Worm (Caenorhabditis elegans) whole organism, early embryonic: ENCODE results near the gene Y116A8C.9.

ENCODE experiments used
- B0310.2 ChIP-seq: sonication (generic microtip); optimal IDR thresholded peaks from 2 replicates; lab custom pipeline; 2016; ENCODE audit warnings: mild to moderate bottlenecking, missing genetic modification characterization, missing compliant biosample characterization
- F13C5.2 ChIP-seq: sonication (generic microtip); optimal IDR thresholded peaks from 2 replicates; lab custom pipeline; 2017; ENCODE audit warnings: mild to moderate bottlenecking, missing genetic modification characterization, inconsistent platforms, missing compliant biosample characterization
- aly-1 ChIP-seq: sonication (generic microtip); optimal IDR thresholded peaks from 2 replicates; lab custom pipeline; 2016; ENCODE audit warnings: missing genetic modification characterization, missing compliant biosample characterization
- ama-1 ChIP-seq: fragments of 150-350 bp; optimal IDR thresholded peaks from 2 replicates; lab custom pipeline; 2014
- ceh-13 ChIP-seq: fragments of 200-800 bp; sonication (Bioruptor generic); optimal IDR thresholded peaks from 2 replicates; lab custom pipeline; 2018; ENCODE audit warnings: mild to moderate bottlenecking, missing genetic modification characterization, missing compliant biosample characterization
- ceh-36 ChIP-seq: sonication (generic microtip); optimal IDR thresholded peaks from 2 replicates; lab custom pipeline; 2016; ENCODE audit warnings: missing genetic modification characterization, inconsistent platforms, missing compliant biosample characterization
- ets-7 ChIP-seq: sonication (generic microtip); optimal IDR thresholded peaks from 2 replicates; lab custom pipeline; 2016; ENCODE audit warnings: missing genotype, missing genetic modification characterization, missing compliant biosample characterization
- flt-1 ChIP-seq: fragments of 200-800 bp; sonication (Bioruptor generic); IDR thresholded peaks from 2 replicates; pipeline ENCODE4 v1.3.6; 2022; ENCODE audit warnings: missing genetic modification characterization, missing compliant biosample characterization
- hmbx-1 ChIP-seq: sonication (generic microtip); optimal IDR thresholded peaks from 2 replicates; lab custom pipeline; 2016; ENCODE audit warnings: mild to moderate bottlenecking, missing genetic modification characterization, missing compliant biosample characterization
- hmg-4 ChIP-seq: fragments of 200-800 bp; sonication (Bioruptor generic); optimal IDR thresholded peaks from 2 replicates; lab custom pipeline; 2018; ENCODE audit warnings: mild to moderate bottlenecking, missing genetic modification characterization, missing compliant biosample characterization
- hnd-1 ChIP-seq: sonication (generic microtip); optimal IDR thresholded peaks from 2 replicates; lab custom pipeline; 2016; ENCODE audit warnings: missing genetic modification characterization, missing compliant biosample characterization
- pes-1 ChIP-seq: fragments of 200-800 bp; sonication (Bioruptor generic); IDR thresholded peaks from 2 replicates; pipeline ENCODE4 v1.3.6; 2022; ENCODE audit warnings: missing genetic modification reagents, missing genetic modification characterization, missing compliant biosample characterization
- scrt-1 ChIP-seq: fragments of 200-800 bp; sonication (Bioruptor generic); IDR thresholded peaks from 2 replicates; pipeline ENCODE4 v1.3.6; 2022; ENCODE audit warnings: missing genetic modification characterization, missing compliant biosample characterization
- sea-1 ChIP-seq: fragments of 200-800 bp; sonication (Bioruptor generic); conservative IDR thresholded peaks from 2 replicates; pipeline ENCODE4 v1.3.6; 2022; ENCODE audit warnings: missing genetic modification characterization, missing compliant biosample characterization
- tbx-11 ChIP-seq: fragments of 200-800 bp; sonication (Bioruptor generic); IDR thresholded peaks from 2 replicates; pipeline ENCODE4 v1.3.6; 2022; ENCODE audit warnings: missing genetic modification characterization, missing compliant biosample characterization
- tbx-37 ChIP-seq: fragments of 200-800 bp; sonication (Bioruptor generic); conservative IDR thresholded peaks from 2 replicates; pipeline ENCODE4 v1.3.6; 2022; ENCODE audit warnings: missing genetic modification reagents, missing genetic modification characterization, missing compliant biosample characterization
- tra-4 ChIP-seq: sonication (generic microtip); optimal IDR thresholded peaks from 2 replicates; lab custom pipeline; 2017; ENCODE audit warnings: missing genetic modification characterization, missing compliant biosample characterization

Gene Y116A8C.9

ce11 chrIV:16939001-16939400 is 7.6 kb downstream of the Y116A8C.9 start, which contains the start of gene Y116A8C.10:
Y116A8C.10 (minus strand) TSS chrIV:16939101.
- no peak for TF ChIP-seq tbx-11 (GFP tag; lab: Robert Waterston, UW)
- no peak for TF ChIP-seq pes-1 (GFP tag; lab: Robert Waterston, UW)
- no peak for TF ChIP-seq tra-4
- no peak for TF ChIP-seq ets-7 (tag; lab: Kevin White, UChicago)
- TF ChIP-seq ama-1 (lab: Kevin White, UChicago): no peak
- no peak for TF ChIP-seq sea-1 (GFP tag; lab: Robert Waterston, UW)
- no peak for TF ChIP-seq F13C5.2 (tag; lab: Kevin White, UChicago)
- TF ChIP-seq scrt-1 (GFP tag; lab: Robert Waterston, UW): no peak
- no peak for TF ChIP-seq B0310.2
- TF ChIP-seq aly-1 (tag; lab: Kevin White, UChicago): no peak
- no peak for TF ChIP-seq flt-1
- TF ChIP-seq hmg-4 (GFP tag; lab: Kevin White, UChicago): no peak
- TF ChIP-seq hmbx-1 (tag; lab: Kevin White, UChicago): no peak
- no peak for TF ChIP-seq ceh-13
- no peak for TF ChIP-seq hnd-1 (tag; lab: Kevin White, UChicago)
- no peak for TF ChIP-seq tbx-37 (GFP tag; lab: Robert Waterston, UW)
- no peak for TF ChIP-seq ceh-36

- TF ChIP-seq ets-7 (tag; lab: Kevin White, UChicago) (no peak), pes-1 (GFP tag; lab: Robert Waterston, UW) (no peak), tra-4 (no peak), scrt-1 (GFP tag; lab: Robert Waterston, UW) (no peak), hnd-1 (tag; lab: Kevin White, UChicago) (no peak), flt-1 (no peak), hmbx-1 (tag; lab: Kevin White, UChicago) (no peak), tbx-11 (GFP tag; lab: Robert Waterston, UW) (no peak), ceh-13 (no peak)
Measured at ce11 chrIV:16936053-16936452, 10.5 kb downstream of the Y116A8C.9 start.

ce11 chrIV:16931077-16931476 is 15.5 kb downstream of the Y116A8C.9 start, which contains the start of gene Y116A8C.49:
Y116A8C.49 (minus strand) TSS chrIV:16931177.
- TF ChIP-seq B0310.2 (no peak), aly-1 (tag; lab: Kevin White, UChicago) (no peak), ceh-13 (no peak), hmbx-1 (tag; lab: Kevin White, UChicago) (no peak), pes-1 (GFP tag; lab: Robert Waterston, UW) (no peak), tbx-11 (GFP tag; lab: Robert Waterston, UW) (no peak), ama-1 (lab: Kevin White, UChicago) (no peak), tra-4 (no peak), F13C5.2 (tag; lab: Kevin White, UChicago) (no peak)

- TF ChIP-seq ceh-13 (no peak), B0310.2 (no peak), tra-4 (no peak), ets-7 (tag; lab: Kevin White, UChicago) (no peak), hmbx-1 (tag; lab: Kevin White, UChicago) (no peak), ceh-36 (no peak), tbx-11 (GFP tag; lab: Robert Waterston, UW) (no peak), hnd-1 (tag; lab: Kevin White, UChicago) (no peak), sea-1 (GFP tag; lab: Robert Waterston, UW) (no peak), pes-1 (GFP tag; lab: Robert Waterston, UW) (no peak)
Measured at ce11 chrIV:16926558-16926957, 20.0 kb downstream of the Y116A8C.9 start.

ce11 chrIV:16925363-16925863 is 21.2 kb downstream of the Y116A8C.9 start:
- TF ChIP-seq tbx-11 (GFP tag; lab: Robert Waterston, UW): 0 out of 2 replicates have a peak, but pooled peaks have one; percentile 21
- no peak for TF ChIP-seq sea-1 (GFP tag; lab: Robert Waterston, UW)
- 0 out of 2 replicates have a peak, but pooled peaks have one; percentile 13 for TF ChIP-seq pes-1 (GFP tag; lab: Robert Waterston, UW)

- TF ChIP-seq hmg-4 (GFP tag; lab: Kevin White, UChicago) (no peak), tbx-11 (GFP tag; lab: Robert Waterston, UW) (no peak), pes-1 (GFP tag; lab: Robert Waterston, UW) (no peak), ets-7 (tag; lab: Kevin White, UChicago) (no peak), hnd-1 (tag; lab: Kevin White, UChicago) (no peak), B0310.2 (no peak), ama-1 (lab: Kevin White, UChicago) (no peak), sea-1 (GFP tag; lab: Robert Waterston, UW) (no peak), scrt-1 (GFP tag; lab: Robert Waterston, UW) (no peak), ceh-36 (no peak), tbx-37 (GFP tag; lab: Robert Waterston, UW) (no peak), ceh-13 (no peak)
Measured at ce11 chrIV:16924092-16924491, 22.5 kb downstream of the Y116A8C.9 start, which contains the start of gene nep-24. nep-24 (plus strand) TSS chrIV:16924392.

- TF ChIP-seq ama-1 (lab: Kevin White, UChicago) (no peak), ceh-13 (no peak), hmg-4 (GFP tag; lab: Kevin White, UChicago) (no peak), tbx-11 (GFP tag; lab: Robert Waterston, UW) (no peak), tra-4 (no peak), scrt-1 (GFP tag; lab: Robert Waterston, UW) (no peak), aly-1 (tag; lab: Kevin White, UChicago) (no peak), F13C5.2 (tag; lab: Kevin White, UChicago) (no peak), pes-1 (GFP tag; lab: Robert Waterston, UW) (no peak), B0310.2 (no peak), hmbx-1 (tag; lab: Kevin White, UChicago) (no peak), sea-1 (GFP tag; lab: Robert Waterston, UW) (no peak), ets-7 (tag; lab: Kevin White, UChicago) (no peak), hnd-1 (tag; lab: Kevin White, UChicago) (no peak), tbx-37 (GFP tag; lab: Robert Waterston, UW) (no peak), flt-1 (no peak), ceh-36 (no peak)
Measured at ce11 chrIV:16921999-16922398, 24.6 kb downstream of the Y116A8C.9 start.
